Fruit fly (Drosophila melanogaster) S2 (cell line): ENCODE results near the gene Cyp4d21.

Source experiments
- CG8478 ChIP-seq: fragments of >200 bp; optimal IDR thresholded peaks from 2 replicates; lab custom pipeline; 2018
- CTCF ChIP-seq, 2 experiments: fragments of >200 bp; optimal IDR thresholded peaks; 2 replicates each; lab custom pipeline; 2018

Gene Cyp4d21

dm6 chr2L:7580676-7581253 is 24.6 kb upstream of the Cyp4d21 start:
- TF ChIP-seq CTCF (optimal IDR thresholded peaks at IDR 0.05; lab: Kevin White, UChicago) (no peak), CG8478 (lab: Kevin White, UChicago) (no peak)

DNA sequence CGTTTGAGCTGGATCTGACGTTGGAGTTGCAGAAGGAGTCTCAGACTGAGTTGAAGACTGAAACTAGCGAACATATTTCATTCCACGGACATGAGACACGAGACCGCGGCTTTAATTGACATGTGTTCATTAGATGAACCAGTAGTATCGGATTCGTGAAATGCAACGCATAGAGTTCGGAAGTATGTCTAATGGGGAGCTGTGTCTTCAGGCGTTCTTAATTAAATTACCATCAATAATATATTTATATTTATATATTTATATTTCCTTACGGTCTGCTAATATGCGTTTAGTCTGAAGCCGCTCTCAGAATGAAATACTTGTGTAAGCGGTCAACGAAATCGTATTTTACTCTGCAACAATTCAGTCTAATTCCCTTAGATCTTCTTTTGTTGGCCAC is 23.8 kb upstream of the Cyp4d21 start, which contains the start of gene Spn28B:
TSS of gene Spn28B (plus strand) at position 301 of the 400 bp plus-strand sequence.
- TF ChIP-seq CG8478 (lab: Kevin White, UChicago): no peak
- no peak for TF ChIP-seq CTCF (optimal IDR thresholded peaks at IDR 0.05; lab: Kevin White, UChicago)

DNA sequence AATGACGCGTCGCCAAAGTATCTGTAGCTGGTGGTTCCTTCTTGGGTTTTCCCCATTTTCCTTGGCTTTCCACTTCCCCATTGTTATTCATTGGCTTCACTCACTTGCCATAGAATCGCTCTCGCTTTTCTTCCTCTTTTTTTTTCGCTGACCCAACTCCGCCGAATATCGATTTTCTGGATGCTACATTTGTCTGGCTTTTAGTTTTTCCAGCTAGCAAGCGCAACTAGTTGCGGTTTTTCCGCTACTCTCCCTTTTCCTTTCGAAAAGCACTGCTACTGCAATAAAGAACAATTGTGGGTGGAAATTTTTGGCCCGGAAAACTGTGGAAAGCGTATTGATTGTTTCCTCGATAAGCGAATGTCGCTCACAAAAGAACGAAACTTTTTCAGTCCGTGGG is 18.3 kb upstream of the Cyp4d21 start:
- TF ChIP-seq CG8478 (lab: Kevin White, UChicago) (no peak), CTCF (optimal IDR thresholded peaks at IDR 0.05; lab: Kevin White, UChicago) (no peak)

- TF ChIP-seq CTCF (optimal IDR thresholded peaks at IDR 0.05; lab: Kevin White, UChicago) (no peak), CG8478 (lab: Kevin White, UChicago) (no peak)
Measured at dm6 chr2L:7592858-7593257, 12.5 kb upstream of the Cyp4d21 start.

- TF ChIP-seq CG8478 (lab: Kevin White, UChicago) (no peak), CTCF (optimal IDR thresholded peaks at IDR 0.05; lab: Kevin White, UChicago) (no peak)
Measured at dm6 chr2L:7596862-7597261, 8.5 kb upstream of the Cyp4d21 start.

dm6 chr2L:7597431-7597830 is 8.0 kb upstream of the Cyp4d21 start:
- TF ChIP-seq CTCF (optimal IDR thresholded peaks at IDR 0.05; lab: Kevin White, UChicago): no peak
- TF ChIP-seq CG8478 (lab: Kevin White, UChicago): no peak

dm6 chr2L:7598260-7598659 is 7.1 kb upstream of the Cyp4d21 start:
- TF ChIP-seq CG8478 (lab: Kevin White, UChicago) (no peak), CTCF (optimal IDR thresholded peaks at IDR 0.05; lab: Kevin White, UChicago) (no peak)

DNA sequence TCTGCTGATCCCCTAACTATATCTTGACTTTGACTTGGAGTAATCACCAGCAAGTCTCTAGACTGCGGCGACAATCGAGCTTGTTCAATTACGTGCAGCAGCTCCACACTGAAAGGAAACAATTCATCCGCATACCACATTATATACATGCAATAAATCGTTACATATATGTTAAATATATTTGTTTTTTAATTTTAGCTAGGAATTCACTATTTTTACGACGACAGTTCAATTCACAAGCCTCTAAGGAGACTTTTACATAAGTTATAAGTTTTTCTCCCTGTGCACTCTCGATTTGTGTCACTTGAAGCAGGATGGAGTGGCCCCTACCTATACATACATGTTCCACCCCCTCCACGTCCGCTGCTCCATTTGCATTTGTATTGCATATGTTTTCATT is 6.7 kb upstream of the Cyp4d21 start:
- TF ChIP-seq CTCF (optimal IDR thresholded peaks at IDR 0.05; lab: Kevin White, UChicago) (no peak), CG8478 (lab: Kevin White, UChicago) (no peak)

- TF ChIP-seq CG8478 (lab: Kevin White, UChicago): no peak
- TF ChIP-seq CTCF (optimal IDR thresholded peaks at IDR 0.05; lab: Kevin White, UChicago): no peak
Measured at dm6 chr2L:7601875-7602274, 3.5 kb upstream of the Cyp4d21 start.

DNA sequence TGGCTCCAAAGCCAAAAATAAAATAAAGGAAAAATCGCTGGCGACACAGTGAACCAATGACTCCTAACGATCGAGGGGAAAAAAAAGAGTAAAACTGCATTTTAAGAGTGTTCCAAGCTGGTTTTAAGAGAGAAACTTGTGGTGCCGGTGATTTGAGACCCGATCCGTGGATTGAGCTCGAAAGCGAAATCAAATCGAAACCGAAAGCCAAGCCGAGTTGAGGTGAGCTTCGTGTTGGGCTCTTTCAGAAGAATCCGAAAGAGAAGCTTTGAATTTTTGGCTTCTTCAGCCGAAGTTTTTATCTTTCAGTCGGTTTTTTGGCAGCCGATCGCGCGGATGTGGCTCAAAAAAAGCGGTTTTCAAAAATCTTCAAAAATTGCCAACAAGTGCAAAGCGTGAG is 2.7 kb downstream of the Cyp4d21 start, which contains the start of gene CG6739:
TSS of gene CG6739 (plus strand) at position 307 of the 400 bp plus-strand sequence.
- TF ChIP-seq CG8478 (lab: Kevin White, UChicago): no peak
- no peak for TF ChIP-seq CTCF (optimal IDR thresholded peaks at IDR 0.05; lab: Kevin White, UChicago)

dm6 chr2L:7611580-7611979 is 6.2 kb downstream of the Cyp4d21 start:
- TF ChIP-seq CG8478 (lab: Kevin White, UChicago): no peak
- TF ChIP-seq CTCF (optimal IDR thresholded peaks at IDR 0.05; lab: Kevin White, UChicago): no peak

DNA sequence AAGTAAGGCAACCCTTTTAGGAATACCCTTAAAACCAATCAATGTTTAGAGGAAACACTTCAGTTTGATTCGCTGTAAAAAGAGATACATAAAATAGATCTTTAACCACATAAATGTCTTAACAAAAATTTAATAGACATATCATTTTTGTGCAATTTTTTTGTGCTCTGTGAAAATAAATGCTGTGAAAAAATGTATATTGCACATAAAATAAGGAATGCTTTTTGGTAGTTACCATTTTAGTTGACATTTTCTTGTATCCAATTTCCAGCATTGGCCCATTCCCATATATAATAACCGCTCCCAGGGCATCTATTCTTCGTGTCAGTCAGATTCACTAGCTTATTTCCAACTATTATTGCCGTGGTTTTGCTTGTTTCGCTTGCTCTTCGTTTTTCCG is 6.8 kb downstream of the Cyp4d21 start:
- no peak for TF ChIP-seq CTCF (optimal IDR thresholded peaks at IDR 0.05; lab: Kevin White, UChicago)
- TF ChIP-seq CG8478 (lab: Kevin White, UChicago): no peak

dm6 chr2L:7616830-7617229 is 11.4 kb downstream of the Cyp4d21 start:
- TF ChIP-seq CTCF (optimal IDR thresholded peaks at IDR 0.05; lab: Kevin White, UChicago): no peak
- no peak for TF ChIP-seq CG8478 (lab: Kevin White, UChicago)

DNA sequence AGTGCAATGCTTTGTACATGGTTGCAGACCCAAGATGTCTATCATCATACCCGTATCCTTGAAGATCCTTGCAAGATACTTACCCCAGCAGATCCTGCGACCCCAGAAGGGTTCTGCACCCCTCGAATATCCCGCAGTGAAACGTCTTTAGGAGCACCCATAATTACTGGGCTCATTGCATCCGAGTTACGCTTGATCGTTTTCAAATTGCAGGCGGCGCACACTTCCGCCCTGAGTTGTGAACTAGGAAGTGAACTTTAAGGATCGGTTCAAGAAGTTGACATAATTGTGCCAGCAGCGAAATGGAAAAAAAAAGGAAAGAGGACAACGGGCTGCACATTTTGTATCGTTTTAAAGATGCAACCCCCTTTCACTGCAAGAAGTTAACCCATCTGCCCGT is 13.2 kb downstream of the Cyp4d21 start:
- TF ChIP-seq CTCF (optimal IDR thresholded peaks at IDR 0.05; lab: Kevin White, UChicago) (no peak), CG8478 (lab: Kevin White, UChicago) (no peak)

DNA sequence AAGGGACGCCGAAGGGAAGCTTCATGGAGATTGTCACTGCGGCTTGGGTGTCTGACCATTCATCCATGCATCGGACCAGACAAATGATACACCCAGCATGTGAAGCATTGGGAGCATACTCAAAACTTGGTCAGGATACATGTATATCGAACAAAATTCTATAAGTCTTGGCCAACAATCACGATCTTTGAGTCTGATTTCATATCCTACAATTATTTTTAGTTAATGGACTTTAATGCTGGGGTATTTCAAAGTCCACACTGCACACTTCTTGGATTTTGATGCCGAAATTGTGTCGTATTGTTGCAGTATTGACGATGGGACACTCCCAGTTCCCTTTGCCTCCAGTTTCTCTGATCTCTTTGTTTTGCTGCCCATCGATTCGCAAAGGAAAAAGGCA is 13.8 kb downstream of the Cyp4d21 start:
- TF ChIP-seq CG8478 (lab: Kevin White, UChicago): no peak

dm6 chr2L:7621706-7622105 is 16.3 kb downstream of the Cyp4d21 start:
- TF ChIP-seq CTCF (optimal IDR thresholded peaks at IDR 0.05; lab: Kevin White, UChicago) (no peak), CG8478 (lab: Kevin White, UChicago) (no peak)
